Worm (Caenorhabditis elegans): ENCODE measurements around the gene ggtb-1.

The ggtb-1 gene

ce11 chrIII:7165816-7166229 lies 32.3 kb downstream of the ggtb-1 start (continued):
- TF ChIP-seq lin-54 (GFP tag; optimal IDR thresholded peaks at IDR 0.05) (peak; percentile 61), efl-1 (GFP tag; optimal IDR thresholded peaks at IDR 0.05) (peak; percentile 1), ztf-22 (GFP tag; optimal IDR thresholded peaks at IDR 0.05) (peak; percentile 28), egl-18 (GFP tag; IDR thresholded peaks at IDR 0.05) (no peak), lin-40 (tag; optimal IDR thresholded peaks at IDR 0.05) (peak; percentile 15), pbrm-1 (GFP tag; IDR thresholded peaks at IDR 0.05) (no peak), lsy-27 (tag; optimal IDR thresholded peaks at IDR 0.05; ENCODE audit: borderline replicate concordance, insufficient read depth) (no peak), attf-5 (GFP tag; optimal IDR thresholded peaks at IDR 0.05) (peak; percentile 92), akir-1 (GFP tag; optimal IDR thresholded peaks at IDR 0.05) (no peak), lin-35 (GFP tag; optimal IDR thresholded peaks at IDR 0.05) (peak in 1 of 3 experiments; percentile 54), pha-4 (tag; optimal IDR thresholded peaks at IDR 0.05) (peak; percentile 73), B0336.3 (GFP tag; IDR thresholded peaks at IDR 0.05) (0 out of 2 replicates have a peak, but pooled peaks have one; percentile 20), snpc-4 (GFP tag; optimal IDR thresholded peaks at IDR 0.05) (no peak), snpc-4 (tag; optimal IDR thresholded peaks at IDR 0.05) (peak in 2 of 4 experiments; percentile 21 to 76), unc-62 (GFP tag; optimal IDR thresholded peaks at IDR 0.05) (no peak), cebp-1 (GFP tag; IDR thresholded peaks at IDR 0.05) (peak; percentile 97), cebp-1 (tag; optimal IDR thresholded peaks at IDR 0.05) (peak; percentile 99), F57C9.4 (tag; optimal IDR thresholded peaks at IDR 0.05) (no peak), let-607 (tag; optimal IDR thresholded peaks at IDR 0.05) (peak; percentile 68 to 75), ztf-6 (GFP tag; IDR thresholded peaks at IDR 0.05) (no peak), nhr-80 (tag; optimal IDR thresholded peaks at IDR 0.05) (peak; percentile 98), ets-4 (GFP tag; optimal IDR thresholded peaks at IDR 0.05) (peak; percentile 87), atf-7 (tag; optimal IDR thresholded peaks at IDR 0.05) (peak; percentile 42), F22D6.2 (tag; optimal IDR thresholded peaks at IDR 0.05) (no peak), F23B12.7 (tag; optimal IDR thresholded peaks at IDR 0.05; ENCODE audit: insufficient read depth) (peak; percentile 28)

DNA sequence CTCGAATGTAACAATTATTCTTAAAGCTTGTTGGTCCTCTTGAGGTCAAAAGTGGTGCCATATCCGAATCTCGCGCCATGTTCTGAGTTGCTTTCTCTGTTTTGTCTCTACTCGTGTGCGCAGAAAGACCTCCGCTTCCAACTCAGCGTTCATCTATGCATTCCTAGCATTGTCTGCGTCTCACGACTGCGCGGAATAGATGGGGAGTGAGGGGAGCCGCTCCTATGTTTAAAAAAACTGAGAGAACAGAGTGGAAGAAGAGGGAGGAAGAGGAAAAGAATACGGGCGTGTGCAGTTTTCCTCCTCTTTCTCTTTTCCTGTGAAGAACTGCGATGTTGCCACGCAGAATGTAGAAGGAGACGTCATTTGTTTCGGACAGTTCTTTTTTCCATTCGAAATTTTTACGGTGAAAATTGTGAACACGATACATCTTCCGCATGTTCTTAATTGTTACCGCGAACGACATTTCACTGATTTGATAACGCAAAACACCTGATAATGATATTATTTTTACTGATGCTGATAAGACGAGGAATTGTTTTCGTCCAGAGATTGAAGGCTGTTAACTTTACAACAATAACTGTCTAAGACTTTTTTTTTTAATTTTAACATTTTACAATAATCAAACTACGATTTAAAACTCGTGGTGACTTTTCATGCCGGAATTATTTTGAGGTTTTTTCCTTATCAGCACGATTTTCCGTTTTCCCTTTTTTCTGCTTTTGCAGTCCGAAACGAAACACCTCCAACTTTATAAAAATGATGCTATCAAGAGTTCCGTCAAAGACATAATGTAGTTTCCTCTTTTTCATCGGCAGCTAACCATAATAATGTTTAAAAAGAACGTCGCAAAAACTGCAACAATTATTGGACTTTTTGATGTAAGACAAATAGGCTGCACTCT lies 33.4 kb downstream of the ggtb-1 start:
- peak; percentile 36 for TF ChIP-seq ceh-27 (GFP tag; optimal IDR thresholded peaks at IDR 0.05)
- TF ChIP-seq K12H6.12 (tag; optimal IDR thresholded peaks at IDR 0.05) = peak; percentile 43
- TF ChIP-seq chd-7 (tag; optimal IDR thresholded peaks at IDR 0.05) = peak; percentile 47
- no peak for TF ChIP-seq cebp-1 (GFP tag; IDR thresholded peaks at IDR 0.05)
- TF ChIP-seq cebp-1 (tag; optimal IDR thresholded peaks at IDR 0.05) = peak; percentile 49
- TF ChIP-seq unc-62 (GFP tag; optimal IDR thresholded peaks at IDR 0.05) = peak; percentile 2
- TF ChIP-seq F49E8.2 (tag; optimal IDR thresholded peaks at IDR 0.05; ENCODE audit: insufficient read depth) = no peak
- peak; percentile 47 for TF ChIP-seq attf-5 (GFP tag; optimal IDR thresholded peaks at IDR 0.05)
- TF ChIP-seq F57C9.4 (tag; optimal IDR thresholded peaks at IDR 0.05) = no peak
- TF ChIP-seq somi-1 (GFP tag; optimal IDR thresholded peaks at IDR 0.05) = peak; percentile 4
- peak; percentile 39; the same call in 1 of the 2 replicates for TF ChIP-seq hmg-1.2 (GFP tag; IDR thresholded peaks at IDR 0.05)
- TF ChIP-seq nhr-80 (tag; optimal IDR thresholded peaks at IDR 0.05) = peak; percentile 83
- 0 out of 2 replicates have a peak, but pooled peaks have one; percentile 11 for TF ChIP-seq nfyb-1 (GFP tag; IDR thresholded peaks at IDR 0.05)
- TF ChIP-seq zfh-2 (GFP tag; conservative IDR thresholded peaks at IDR 0.05) = peak; percentile 78
- TF ChIP-seq F52B5.7 (tag; optimal IDR thresholded peaks at IDR 0.05) = no peak
- TF ChIP-seq ceh-100 (GFP tag; IDR thresholded peaks at IDR 0.05) = no peak
- TF ChIP-seq let-607 (tag; optimal IDR thresholded peaks at IDR 0.05) = peak; percentile 96 to 97
